Worm (Caenorhabditis elegans) whole organism, late embryonic: Measurements from ENCODE around the gene spsb-1.
"Not testable (repeated sequence)": the region's sequence is repeated elsewhere in the genome, so short reads cannot be mapped to it uniquely, and the experiment has no call there.

Source experiments
- C08G9.2 ChIP-seq: sonication (generic microtip); optimal IDR thresholded peaks from 2 replicates; lab custom pipeline; 2016; ENCODE audit warnings: mild to moderate bottlenecking, missing genetic modification characterization, moderate library complexity, missing compliant biosample characterization
- C38D4.7 ChIP-seq: fragments of 200-800 bp; sonication (Bioruptor generic); optimal IDR thresholded peaks from 2 replicates; lab custom pipeline; 2018; ENCODE audit warnings: mild to moderate bottlenecking, missing genetic modification characterization, moderate library complexity, missing compliant biosample characterization
- F13H6.1 ChIP-seq: sonication (generic microtip); optimal IDR thresholded peaks from 2 replicates; lab custom pipeline; 2016; ENCODE audit warnings: missing genetic modification characterization, missing compliant biosample characterization
- K09A11.1 ChIP-seq: sonication (generic microtip); optimal IDR thresholded peaks from 2 replicates; lab custom pipeline; 2017; ENCODE audit warnings: antibody characterized with exemption, mild to moderate bottlenecking, missing genetic modification characterization, missing compliant biosample characterization; ENCODE audit not compliant: insufficient read depth
- Y22D7AL.16 ChIP-seq: sonication (generic microtip); optimal IDR thresholded peaks from 2 replicates; lab custom pipeline; 2016; ENCODE audit warnings: missing genetic modification characterization, missing compliant biosample characterization
- ahr-1 ChIP-seq: sonication (generic microtip); optimal IDR thresholded peaks from 2 replicates; lab custom pipeline; 2016; ENCODE audit warnings: missing genetic modification characterization, missing compliant biosample characterization
- ama-1 ChIP-seq: fragments of 150-350 bp; optimal IDR thresholded peaks from 2 replicates; lab custom pipeline; 2014
- ceh-14 ChIP-seq: sonication (generic microtip); optimal IDR thresholded peaks from 2 replicates; lab custom pipeline; 2016; ENCODE audit warnings: missing genotype, missing genetic modification characterization, missing compliant biosample characterization
- ceh-19 ChIP-seq: fragments of 200-800 bp; sonication (Bioruptor generic); optimal IDR thresholded peaks from 2 replicates; lab custom pipeline; 2018; ENCODE audit warnings: mild to moderate bottlenecking, missing genetic modification characterization, missing compliant biosample characterization
- ceh-24 ChIP-seq: sonication (generic microtip); optimal IDR thresholded peaks from 2 replicates; lab custom pipeline; 2016; ENCODE audit warnings: mild to moderate bottlenecking, missing genetic modification characterization, missing compliant biosample characterization
- ceh-31 ChIP-seq: sonication (generic microtip); optimal IDR thresholded peaks from 2 replicates; lab custom pipeline; 2016; ENCODE audit warnings: missing genetic modification characterization, missing compliant biosample characterization
- ceh-34 ChIP-seq: sonication (generic microtip); optimal IDR thresholded peaks from 2 replicates; lab custom pipeline; 2016; ENCODE audit warnings: mild to moderate bottlenecking, missing genetic modification characterization, missing compliant biosample characterization
- ceh-45 ChIP-seq: fragments of 200-800 bp; sonication (Bioruptor generic); IDR thresholded peaks from 2 replicates; pipeline ENCODE4 v1.3.6; 2022; ENCODE audit warnings: missing genetic modification reagents, missing genetic modification characterization, missing compliant biosample characterization
- dmd-4 ChIP-seq: sonication (generic microtip); optimal IDR thresholded peaks from 2 replicates; lab custom pipeline; 2016; ENCODE audit warnings: borderline replicate concordance, missing genetic modification characterization, missing compliant biosample characterization
- dve-1 ChIP-seq: sonication (generic microtip); optimal IDR thresholded peaks from 2 replicates; lab custom pipeline; 2017; ENCODE audit warnings: antibody characterized with exemption, mild to moderate bottlenecking, missing genetic modification characterization, missing compliant biosample characterization
- elt-2 ChIP-seq: sonication (generic microtip); optimal IDR thresholded peaks from 2 replicates; lab custom pipeline; 2016; ENCODE audit warnings: missing genetic modification reagents, missing genetic modification characterization, missing compliant biosample characterization
- elt-4 ChIP-seq: sonication (generic microtip); optimal IDR thresholded peaks from 2 replicates; lab custom pipeline; 2016; ENCODE audit warnings: missing genetic modification characterization, missing compliant biosample characterization
- eyg-1 ChIP-seq: sonication (generic microtip); optimal IDR thresholded peaks from 2 replicates; lab custom pipeline; 2016; ENCODE audit warnings: missing genotype, missing genetic modification characterization, missing compliant biosample characterization
- fkh-10 ChIP-seq: fragments of 150-350 bp; optimal IDR thresholded peaks from 2 replicates; lab custom pipeline; 2014; ENCODE audit warnings: missing biosample characterization, missing genetic modification reagents, missing genetic modification characterization
- fkh-6 ChIP-seq: sonication (generic microtip); optimal IDR thresholded peaks from 2 replicates; lab custom pipeline; 2016; ENCODE audit warnings: missing genetic modification characterization, missing compliant biosample characterization
- gmeb-2 ChIP-seq: sonication (generic microtip); optimal IDR thresholded peaks from 2 replicates; lab custom pipeline; 2016; ENCODE audit warnings: missing genetic modification characterization, inconsistent platforms, missing compliant biosample characterization
- hlh-13 ChIP-seq: fragments of 200-800 bp; sonication (Bioruptor generic); optimal IDR thresholded peaks from 2 replicates; lab custom pipeline; 2018; ENCODE audit warnings: mild to moderate bottlenecking, missing genetic modification characterization, missing compliant biosample characterization
- hlh-15 ChIP-seq: sonication (generic microtip); optimal IDR thresholded peaks from 2 replicates; lab custom pipeline; 2016; ENCODE audit warnings: missing genetic modification characterization, missing compliant biosample characterization
- hlh-30 ChIP-seq: sonication (generic microtip); optimal IDR thresholded peaks from 2 replicates; lab custom pipeline; 2017; ENCODE audit warnings: antibody characterized with exemption, missing genetic modification characterization, missing compliant biosample characterization; ENCODE audit not compliant: insufficient read depth
- hlh-6 ChIP-seq: sonication (generic microtip); optimal IDR thresholded peaks from 2 replicates; lab custom pipeline; 2016; ENCODE audit warnings: missing genotype, missing genetic modification characterization, missing compliant biosample characterization
- lim-6 ChIP-seq: sonication (generic microtip); optimal IDR thresholded peaks from 2 replicates; lab custom pipeline; 2016; ENCODE audit warnings: missing genetic modification characterization, missing compliant biosample characterization
- lin-11 ChIP-seq: fragments of 200-800 bp; sonication (Bioruptor generic); optimal IDR thresholded peaks from 2 replicates; lab custom pipeline; 2018; ENCODE audit warnings: mild to moderate bottlenecking, missing genetic modification characterization, missing compliant biosample characterization
- madf-2 ChIP-seq: sonication (generic microtip); optimal IDR thresholded peaks from 2 replicates; lab custom pipeline; 2017; ENCODE audit warnings: missing genetic modification characterization, missing compliant biosample characterization
- nfya-1 ChIP-seq: sonication (generic microtip); optimal IDR thresholded peaks from 2 replicates; lab custom pipeline; 2017; ENCODE audit warnings: missing genetic modification characterization, mild to moderate bottlenecking, missing compliant biosample characterization, antibody characterized with exemption, moderate library complexity
- nhr-11 ChIP-seq: fragments of 150-350 bp; optimal IDR thresholded peaks from 2 replicates; lab custom pipeline; 2014; ENCODE audit warnings: missing biosample characterization, missing genetic modification characterization
- npax-4 ChIP-seq: sonication (generic microtip); optimal IDR thresholded peaks from 2 replicates; lab custom pipeline; 2016; ENCODE audit warnings: missing genetic modification characterization, missing compliant biosample characterization
- pat-9 ChIP-seq: fragments of 200-800 bp; sonication (Bioruptor generic); optimal IDR thresholded peaks from 2 replicates; lab custom pipeline; 2018; ENCODE audit warnings: mild to moderate bottlenecking, missing genetic modification characterization, moderate library complexity, missing compliant biosample characterization
- pax-1 ChIP-seq: fragments of 150-350 bp; optimal IDR thresholded peaks from 2 replicates; lab custom pipeline; 2014; ENCODE audit warnings: missing biosample characterization, missing genetic modification characterization
- pha-2 ChIP-seq: sonication (generic microtip); optimal IDR thresholded peaks from 2 replicates; lab custom pipeline; 2017; ENCODE audit warnings: mild to moderate bottlenecking, missing genetic modification characterization, missing compliant biosample characterization
- pha-4 ChIP-seq: fragments of 150-350 bp; optimal IDR thresholded peaks from 2 replicates; lab custom pipeline; 2018; ENCODE audit warnings: missing biosample characterization, missing genetic modification reagents, missing genetic modification characterization
- pqm-1 ChIP-seq: sonication (generic microtip); optimal IDR thresholded peaks from 2 replicates; lab custom pipeline; 2016; ENCODE audit warnings: missing genetic modification characterization, missing compliant biosample characterization
- rnt-1 ChIP-seq: sonication (generic microtip); optimal IDR thresholded peaks from 2 replicates; lab custom pipeline; 2016; ENCODE audit warnings: missing genetic modification characterization, missing compliant biosample characterization
- sox-2 ChIP-seq: fragments of 200-800 bp; sonication (Bioruptor generic); IDR thresholded peaks from 2 replicates; pipeline ENCODE4 v1.3.6; 2022; ENCODE audit warnings: missing genetic modification reagents, missing genetic modification characterization, missing compliant biosample characterization
- tbx-7 ChIP-seq: sonication (generic microtip); optimal IDR thresholded peaks from 2 replicates; lab custom pipeline; 2016; ENCODE audit warnings: missing genotype, missing genetic modification characterization, missing compliant biosample characterization
- ttx-3 ChIP-seq: sonication (generic microtip); optimal IDR thresholded peaks from 2 replicates; lab custom pipeline; 2016; ENCODE audit warnings: missing genetic modification reagents, missing genetic modification characterization, missing compliant biosample characterization
- unc-42 ChIP-seq: sonication (generic microtip); optimal IDR thresholded peaks from 2 replicates; lab custom pipeline; 2016; ENCODE audit warnings: missing genotype, missing genetic modification characterization, missing compliant biosample characterization
- unc-55 ChIP-seq: sonication (generic microtip); optimal IDR thresholded peaks from 2 replicates; lab custom pipeline; 2017; ENCODE audit warnings: missing biosample characterization, missing genetic modification reagents, missing genetic modification characterization
- unc-86 ChIP-seq: sonication (generic microtip); optimal IDR thresholded peaks from 2 replicates; lab custom pipeline; 2016; ENCODE audit warnings: missing genetic modification characterization, missing compliant biosample characterization

Gene spsb-1

ce11 chrII:15171816-15172215, 24.7 kb upstream of the spsb-1 start, which contains the start of gene gst-39:
Gene gst-39, minus strand, starts transcription at chrII:15171916.
- not testable (repeated sequence) for TF ChIP-seq dmd-4; pha-2 (tag; lab: Kevin White, UChicago); pqm-1 (tag; lab: Kevin White, UChicago)

- TF ChIP-seq elt-2 (tag; lab: Kevin White, UChicago) (no peak), C08G9.2 (tag; lab: Kevin White, UChicago) (no peak), ttx-3 (tag; lab: Kevin White, UChicago) (no peak), elt-4 (no peak), fkh-10 (GFP tag; lab: Kevin White, UChicago) (no peak), dmd-4 (no peak), ceh-14 (tag; lab: Kevin White, UChicago) (no peak), ceh-19 (GFP tag; lab: Kevin White, UChicago) (no peak), rnt-1 (tag; lab: Kevin White, UChicago) (no peak), lin-11 (tag; lab: Kevin White, UChicago) (no peak), dve-1 (tag; lab: Kevin White, UChicago) (no peak), unc-86 (tag; lab: Kevin White, UChicago) (no peak)
Measured at ce11 chrII:15173174-15173573, 23.4 kb upstream of the spsb-1 start.

ce11 chrII:15174915-15175548, 21.5 kb upstream of the spsb-1 start, which contains the start of gene gst-31:
Gene gst-31, minus strand, starts transcription at chrII:15174965.
- TF ChIP-seq nhr-11 (tag; lab: Kevin White, UChicago) (no peak), ceh-45 (GFP tag; lab: Robert Waterston, UW) (no peak), gmeb-2 (tag; lab: Kevin White, UChicago) (no peak), C38D4.7 (GFP tag; lab: Kevin White, UChicago) (no peak), ceh-34 (tag; lab: Kevin White, UChicago) (no peak)
- TF ChIP-seq, all 69 proteins: peak for 0

- no peak for TF ChIP-seq rnt-1 (tag; lab: Kevin White, UChicago)
- TF ChIP-seq pax-1 (tag; lab: Kevin White, UChicago) = no peak
- TF ChIP-seq fkh-6 (tag; lab: Kevin White, UChicago) = no peak
- no peak for TF ChIP-seq hlh-30
- no peak for TF ChIP-seq ceh-45 (GFP tag; lab: Robert Waterston, UW)
- TF ChIP-seq ama-1 = no peak
- TF ChIP-seq nfya-1 (tag; lab: Kevin White, UChicago) = no peak
- no peak for TF ChIP-seq C08G9.2 (tag; lab: Kevin White, UChicago)
- TF ChIP-seq hlh-13 (GFP tag; lab: Kevin White, UChicago) = no peak
- no peak for TF ChIP-seq Y22D7AL.16 (tag; lab: Kevin White, UChicago)
- no peak for TF ChIP-seq unc-55 (GFP tag; lab: Kevin White, UChicago)
- no peak for TF ChIP-seq lim-6
- no peak for TF ChIP-seq pat-9 (tag; lab: Kevin White, UChicago)
- no peak for TF ChIP-seq npax-4 (tag; lab: Kevin White, UChicago)
- TF ChIP-seq F13H6.1 = no peak
- TF ChIP-seq elt-4 = no peak
- no peak for TF ChIP-seq K09A11.1 (tag; lab: Kevin White, UChicago)
- TF ChIP-seq ceh-31 = no peak
Measured at ce11 chrII:15175643-15176042, 20.9 kb upstream of the spsb-1 start, which contains the start of gene Y53F4B.36. Gene Y53F4B.36, plus strand, starts transcription at chrII:15175943.

ce11 chrII:15178494-15178893, 18.0 kb upstream of the spsb-1 start, which contains the start of gene gst-32:
Gene gst-32, minus strand, starts transcription at chrII:15178594.
- TF ChIP-seq eyg-1 (tag; lab: Kevin White, UChicago) = no peak
- TF ChIP-seq F13H6.1 = no peak
- TF ChIP-seq pha-4 = no peak
- no peak for TF ChIP-seq tbx-7 (tag; lab: Kevin White, UChicago)
- TF ChIP-seq ceh-24 (tag; lab: Kevin White, UChicago) = no peak
- TF ChIP-seq gmeb-2 (tag; lab: Kevin White, UChicago) = no peak
- TF ChIP-seq hlh-15 (tag; lab: Kevin White, UChicago) = no peak
- no peak for TF ChIP-seq unc-42 (tag; lab: Kevin White, UChicago)
- no peak for TF ChIP-seq hlh-6 (tag; lab: Kevin White, UChicago)
- TF ChIP-seq hlh-13 (GFP tag; lab: Kevin White, UChicago) = no peak
- TF ChIP-seq fkh-6 (tag; lab: Kevin White, UChicago) = no peak
- no peak for TF ChIP-seq unc-86 (tag; lab: Kevin White, UChicago)
- no peak for TF ChIP-seq madf-2 (tag; lab: Kevin White, UChicago)
- no peak for TF ChIP-seq sox-2 (GFP tag; lab: Robert Waterston, UW)
- no peak for TF ChIP-seq dmd-4
- TF ChIP-seq nhr-11 (tag; lab: Kevin White, UChicago) = no peak
- TF ChIP-seq ahr-1 = no peak
- TF ChIP-seq ama-1 = no peak
